ENCODE assay signal across 2 fruit fly cellular contexts in the genomic region with DNA sequence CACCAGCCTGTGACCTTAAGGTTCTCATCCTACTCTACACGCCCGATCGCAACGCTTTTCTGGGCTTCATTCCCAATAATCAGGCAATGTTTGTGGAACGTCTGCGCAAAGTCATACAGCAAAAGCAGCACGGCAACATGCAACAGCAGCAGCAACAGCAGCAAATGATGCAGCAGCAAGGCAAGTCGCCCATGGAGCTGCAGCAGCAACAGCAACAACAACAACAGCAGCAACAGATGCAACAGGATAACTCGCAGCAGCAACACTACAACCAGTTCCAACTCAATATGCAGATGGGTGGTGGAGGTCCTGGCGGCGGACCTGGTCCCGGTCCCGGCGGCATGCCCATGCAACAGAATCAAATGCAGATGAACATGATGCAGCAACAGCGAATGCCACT.
TF ChIP-seq lines count a peak whose summit lies in the region.

No protein-coding gene starts in this region.

- no peak for TF ChIP-seq CTCF in whole organism, embryonic (GFP tag; optimal IDR thresholded peaks at IDR 0.05; lab: Kevin White, UChicago)

TF ChIP-seq in whole organism, embryonic, 481 proteins besides CTCF, POLR2A, EP300 and RAD21:
- TF ChIP-seq MBD-R2 (GFP tag; IDR thresholded peaks at IDR 0.05; lab: Robert Waterston, UW) (no peak), CG11723 (GFP tag; optimal IDR thresholded peaks at IDR 0.05; lab: Kevin White, UChicago) (no peak), CoRest (tag; optimal IDR thresholded peaks at IDR 0.05; lab: Kevin White, UChicago) (no peak), CG11456 (GFP tag; IDR thresholded peaks at IDR 0.05; lab: Robert Waterston, UW) (0 out of 3 replicates have a peak, but pooled peaks have one; percentile 15), Jarid2 (GFP tag; optimal IDR thresholded peaks at IDR 0.05; lab: Kevin White, UChicago) (no peak), CG14710 (tag; optimal IDR thresholded peaks at IDR 0.05; lab: Kevin White, UChicago) (no peak), Vsx1 (GFP tag; optimal IDR thresholded peaks at IDR 0.05; lab: Kevin White, UChicago) (no peak), Pdp1 (GFP tag; optimal IDR thresholded peaks at IDR 0.05; lab: Kevin White, UChicago) (no peak), CG8478 (optimal IDR thresholded peaks at IDR 0.05; lab: Kevin White, UChicago) (peak; percentile 50), sens-2 (GFP tag; IDR thresholded peaks at IDR 0.05; lab: Robert Waterston, UW) (no peak), BEAF-32 (GFP tag; optimal IDR thresholded peaks at IDR 0.05; lab: Kevin White, UChicago) (no peak), ftz-f1 (GFP tag; optimal IDR thresholded peaks at IDR 0.05; lab: Kevin White, UChicago) (no peak), otp (GFP tag; IDR thresholded peaks at IDR 0.05; lab: Robert Waterston, UW) (no peak)

TF ChIP-seq in whole organism, wandering third instar larva, 38 proteins besides CTCF, POLR2A, EP300 and RAD21:
- peak; percentile 94 for TF ChIP-seq Dfd (GFP tag; optimal IDR thresholded peaks at IDR 0.05; lab: Kevin White, UChicago)
- no peak for TF ChIP-seq dl (GFP tag; optimal IDR thresholded peaks at IDR 0.05; lab: Kevin White, UChicago; ENCODE audit: insufficient read depth in 1 of 2, partially characterized antibody in 2 of 2)
